Fruit fly (Drosophila melanogaster) whole organism, embryonic: Measurements from ENCODE around the gene Acp63F.

Experiments used
- BtbVII ChIP-seq: fragments of 200-800 bp; sonication (Bioruptor generic); optimal IDR thresholded peaks from 3 replicates; lab custom pipeline; 2017; ENCODE audit warnings: missing biosample characterization, mild to moderate bottlenecking, missing genetic modification characterization
- CG10979 ChIP-seq: fragments of 200-800 bp; sonication (Bioruptor generic); optimal IDR thresholded peaks from 2 replicates; lab custom pipeline; 2018; ENCODE audit warnings: missing biosample characterization, mild to moderate bottlenecking, missing genetic modification characterization, moderate library complexity
- CG12155 ChIP-seq: fragments of 200-800 bp; sonication (Bioruptor generic); optimal IDR thresholded peaks from 3 replicates; lab custom pipeline; 2016; ENCODE audit warnings: missing biosample characterization, missing genetic modification characterization
- CG14667 ChIP-seq: fragments of 200-800 bp; sonication (Bioruptor generic); IDR thresholded peaks from 2 replicates; pipeline ENCODE4 v1.3.6; 2022; ENCODE audit warnings: missing biosample characterization, missing genetic modification characterization
- CG1529 ChIP-seq: fragments of 200-800 bp; sonication (Bioruptor generic); optimal IDR thresholded peaks from 3 replicates; lab custom pipeline; 2018; ENCODE audit warnings: missing biosample characterization, missing genetic modification characterization
- CG15514 ChIP-seq: fragments of 200-800 bp; sonication (Bioruptor generic); optimal IDR thresholded peaks from 3 replicates; lab custom pipeline; 2017; ENCODE audit warnings: missing biosample characterization, missing genetic modification characterization, mild to moderate bottlenecking, moderate library complexity, missing genetic modification reagents
- CG15601 ChIP-seq: fragments of 200-800 bp; sonication (Bioruptor generic); optimal IDR thresholded peaks from 3 replicates; lab custom pipeline; 2019; ENCODE audit warnings: missing biosample characterization, mild to moderate bottlenecking, missing genetic modification characterization, moderate library complexity
- CG15696 ChIP-seq: fragments of 200-800 bp; sonication (Bioruptor generic); optimal IDR thresholded peaks from 2 replicates; lab custom pipeline; 2019; ENCODE audit warnings: missing biosample characterization, mild to moderate bottlenecking, missing genetic modification characterization, moderate library complexity
- CG1603 ChIP-seq: fragments of 200-800 bp; sonication (Bioruptor generic); optimal IDR thresholded peaks from 2 replicates; lab custom pipeline; 2019; ENCODE audit warnings: missing biosample characterization, mild to moderate bottlenecking, missing genetic modification characterization, moderate library complexity
- CG16815 ChIP-seq: fragments of 200-800 bp; sonication (Bioruptor generic); optimal IDR thresholded peaks from 3 replicates; lab custom pipeline; 2017; ENCODE audit warnings: missing biosample characterization, mild to moderate bottlenecking, missing genetic modification characterization
- CG18262 ChIP-seq: fragments of 200-800 bp; optimal IDR thresholded peaks from 3 replicates; lab custom pipeline; 2019; ENCODE audit warnings: missing biosample characterization, mild to moderate bottlenecking, missing genetic modification characterization, moderate library complexity
- CG18764 ChIP-seq: fragments of 200-800 bp; sonication (Bioruptor generic); optimal IDR thresholded peaks from 3 replicates; lab custom pipeline; 2016; ENCODE audit warnings: missing biosample characterization, missing genetic modification characterization
- CG2120 ChIP-seq: fragments of 200-800 bp; sonication (Bioruptor generic); optimal IDR thresholded peaks from 3 replicates; lab custom pipeline; 2016; ENCODE audit warnings: missing biosample characterization, missing genetic modification characterization
- CG30431 ChIP-seq: fragments of 200-800 bp; sonication (Bioruptor generic); optimal IDR thresholded peaks from 2 replicates; lab custom pipeline; 2017; ENCODE audit warnings: missing biosample characterization, missing genetic modification characterization
- CG4360 ChIP-seq: fragments of 200-800 bp; sonication (Bioruptor generic); IDR thresholded peaks from 2 replicates; pipeline ENCODE4 v1.3.6; 2022; ENCODE audit warnings: missing biosample characterization, missing genetic modification characterization
- CG6272 ChIP-seq: fragments of 200-800 bp; sonication (Bioruptor generic); IDR thresholded peaks from 2 replicates; pipeline ENCODE4 v1.3.6; 2022; ENCODE audit warnings: missing biosample characterization, missing genetic modification characterization
- CG6689 ChIP-seq: fragments of 200-800 bp; sonication (Bioruptor generic); IDR thresholded peaks from 2 replicates; pipeline ENCODE4 v1.3.6; 2022; ENCODE audit warnings: missing biosample characterization, missing genetic modification characterization
- CG9609 ChIP-seq: fragments of 200-800 bp; sonication (Bioruptor generic); optimal IDR thresholded peaks from 3 replicates; lab custom pipeline; 2016; ENCODE audit warnings: missing biosample characterization, missing genetic modification characterization
- CG9727 ChIP-seq: fragments of 200-800 bp; sonication (Bioruptor generic); optimal IDR thresholded peaks from 3 replicates; lab custom pipeline; 2017; ENCODE audit warnings: missing biosample characterization, mild to moderate bottlenecking, missing genetic modification characterization
- D ChIP-seq, 2 experiments: fragments of 200-800 bp in 1 of 2; fragments of >200 bp in 1 of 2; sonication (Bioruptor generic) in 1 of 2; optimal IDR thresholded peaks; 2 replicates in 1 of 2; 3 replicates in 1 of 2; lab custom pipeline; 2017; ENCODE audit warnings: mild to moderate bottlenecking in 1 of 2, missing biosample characterization in 1 of 2, missing genetic modification characterization in 1 of 2, missing genetic modification reagents in 1 of 2
- Elba2 ChIP-seq: fragments of 200-800 bp; sonication (Bioruptor generic); optimal IDR thresholded peaks from 3 replicates; lab custom pipeline; 2016; ENCODE audit warnings: missing biosample characterization, missing genetic modification characterization
- Med ChIP-seq: fragments of 200-800 bp; sonication (Bioruptor generic); peaks from one replicate; lab custom pipeline; 2016; ENCODE audit warnings: missing biosample characterization, missing genetic modification characterization, mild to moderate bottlenecking, inconsistent platforms, moderate library complexity
- Ptx1 ChIP-seq: fragments of 200-800 bp; sonication (Bioruptor generic); IDR thresholded peaks from 2 replicates; pipeline ENCODE4 v1.3.6; 2022; ENCODE audit warnings: missing biosample characterization, missing genetic modification characterization
- Scr ChIP-seq: fragments of 200-800 bp; sonication (Bioruptor generic); IDR thresholded peaks from 2 replicates; pipeline ENCODE4 v1.3.6; 2022; ENCODE audit warnings: missing biosample characterization, missing genetic modification characterization; ENCODE audit not compliant: partially characterized antibody
- Sox100B ChIP-seq: fragments of 200-800 bp; sonication (Bioruptor generic); optimal IDR thresholded peaks from 3 replicates; lab custom pipeline; 2018; ENCODE audit warnings: missing biosample characterization, mild to moderate bottlenecking, missing genetic modification characterization
- Taf1 ChIP-seq: fragments of 200-800 bp; sonication (Bioruptor generic); IDR thresholded peaks from 2 replicates; pipeline ENCODE4 v1.3.6; 2022; ENCODE audit warnings: missing biosample characterization, missing genetic modification characterization
- aop ChIP-seq: fragments of 200-800 bp; sonication (Bioruptor generic); IDR thresholded peaks from 2 replicates; pipeline ENCODE4 v1.3.6; 2022; ENCODE audit warnings: missing biosample characterization, missing genetic modification characterization
- bcd ChIP-seq: fragments of 200-800 bp; sonication (Bioruptor generic); optimal IDR thresholded peaks from 2 replicates; lab custom pipeline; 2017; ENCODE audit warnings: missing biosample characterization, mild to moderate bottlenecking, missing genetic modification characterization
- bsh ChIP-seq, 2 experiments: fragments of 200-800 bp; sonication (Bioruptor generic); optimal IDR thresholded peaks; 2 replicates each; lab custom pipeline; 2017 to 2018; ENCODE audit warnings: mild to moderate bottlenecking in 2 of 2, missing biosample characterization in 2 of 2, missing genetic modification characterization in 2 of 2, moderate library complexity in 1 of 2
- chif ChIP-seq, 2 experiments: fragments of 200-800 bp; sonication (Bioruptor generic); optimal IDR thresholded peaks; 3 replicates each; lab custom pipeline; 2016; ENCODE audit warnings: missing biosample characterization in 2 of 2, missing genetic modification characterization in 2 of 2
- dmrt11E ChIP-seq: fragments of 200-800 bp; sonication (Bioruptor generic); optimal IDR thresholded peaks from 3 replicates; lab custom pipeline; 2018; ENCODE audit warnings: missing biosample characterization, mild to moderate bottlenecking, missing genetic modification characterization, moderate library complexity
- fu2 ChIP-seq: fragments of 200-800 bp; sonication (Bioruptor generic); optimal IDR thresholded peaks from 2 replicates; lab custom pipeline; 2016; ENCODE audit warnings: missing biosample characterization, missing genetic modification characterization
- gsb-n ChIP-seq: fragments of 200-800 bp; sonication (Bioruptor generic); optimal IDR thresholded peaks from 3 replicates; lab custom pipeline; 2018; ENCODE audit warnings: missing biosample characterization, mild to moderate bottlenecking, missing genetic modification characterization
- h ChIP-seq: fragments of >200 bp; optimal IDR thresholded peaks from 2 replicates; lab custom pipeline; 2017
- her ChIP-seq: fragments of 200-800 bp; sonication (Bioruptor generic); optimal IDR thresholded peaks from 2 replicates; lab custom pipeline; 2016; ENCODE audit warnings: missing biosample characterization, missing genetic modification characterization
- kni ChIP-seq: fragments of 200-800 bp; sonication (Bioruptor generic); optimal IDR thresholded peaks from 3 replicates; lab custom pipeline; 2017; ENCODE audit warnings: mild to moderate bottlenecking, missing biosample characterization, missing genetic modification reagents, missing genetic modification characterization
- knrl ChIP-seq: fragments of 200-800 bp; sonication (Bioruptor generic); IDR thresholded peaks from 3 replicates; pipeline ENCODE4 v1.3.6; 2022; ENCODE audit warnings: missing biosample characterization, missing genetic modification characterization; ENCODE audit not compliant: partially characterized antibody
- pnt ChIP-seq: fragments of 200-800 bp; sonication (Bioruptor generic); optimal IDR thresholded peaks from 3 replicates; lab custom pipeline; 2016; ENCODE audit warnings: missing biosample characterization, missing genetic modification characterization
- prd ChIP-seq, 3 experiments: fragments of >200 bp in 2 of 3; fragments of 200-800 bp in 1 of 3; sonication (Bioruptor generic) in 1 of 3; optimal IDR thresholded peaks in 2 of 3; IDR thresholded peaks in 1 of 3; 2 replicates in 2 of 3; 3 replicates in 1 of 3; pipeline versions ENCODE4 v1.3.6 to Lab custom; 2017 to 2022; ENCODE audit warnings: missing biosample characterization in 1 of 3, missing genetic modification characterization in 1 of 3
- ranshi ChIP-seq: fragments of 200-800 bp; sonication (Bioruptor generic); IDR thresholded peaks from 2 replicates; pipeline ENCODE4 v1.3.6; 2022; ENCODE audit warnings: missing biosample characterization, missing genetic modification characterization
- run ChIP-seq: fragments of 200-800 bp; sonication (Bioruptor generic); optimal IDR thresholded peaks from 3 replicates; lab custom pipeline; 2018; ENCODE audit warnings: missing biosample characterization, mild to moderate bottlenecking, missing genetic modification characterization
- so ChIP-seq: fragments of 200-800 bp; sonication (Bioruptor generic); IDR thresholded peaks from 3 replicates; pipeline ENCODE4 v1.3.6; 2022; ENCODE audit warnings: missing biosample characterization, missing genetic modification characterization
- ssp ChIP-seq: fragments of 200-800 bp; sonication (Bioruptor generic); IDR thresholded peaks from 2 replicates; pipeline ENCODE4 v1.3.6; 2022; ENCODE audit warnings: missing biosample characterization, missing genetic modification characterization
- tin ChIP-seq: fragments of 200-800 bp; sonication (Bioruptor generic); optimal IDR thresholded peaks from 3 replicates; lab custom pipeline; 2016; ENCODE audit warnings: missing biosample characterization, missing genetic modification characterization
- toy ChIP-seq: fragments of 200-800 bp; sonication (Bioruptor generic); IDR thresholded peaks from 2 replicates; pipeline ENCODE4 v1.3.6; 2022; ENCODE audit warnings: missing biosample characterization, missing genetic modification characterization
- trem ChIP-seq: fragments of 200-800 bp; optimal IDR thresholded peaks from 3 replicates; lab custom pipeline; 2019; ENCODE audit warnings: missing biosample characterization, mild to moderate bottlenecking, missing genetic modification characterization, moderate library complexity
- trh ChIP-seq: fragments of 200-800 bp; sonication (Bioruptor generic); optimal IDR thresholded peaks from 2 replicates; lab custom pipeline; 2016; ENCODE audit warnings: missing biosample characterization, missing genetic modification characterization
- twi ChIP-seq: fragments of 200-800 bp; optimal IDR thresholded peaks from 2 replicates; lab custom pipeline; 2019; ENCODE audit warnings: missing biosample characterization, mild to moderate bottlenecking, missing genetic modification characterization, moderate library complexity
- tx ChIP-seq: fragments of 200-800 bp; sonication (Bioruptor generic); optimal IDR thresholded peaks from 2 replicates; lab custom pipeline; 2016; ENCODE audit warnings: missing biosample characterization, missing genetic modification characterization
- vvl ChIP-seq: fragments of 200-800 bp; sonication (Bioruptor generic); IDR thresholded peaks from 2 replicates; pipeline ENCODE4 v1.3.6; 2022; ENCODE audit warnings: missing biosample characterization, missing genetic modification characterization

Acp63F gene

dm6 chr3L:3851847-3852246 lies 35.7 kb upstream of the Acp63F start (continued):
- no peak for TF ChIP-seq tx (GFP tag; lab: Kevin White, UChicago)
- peak; percentile 70 for TF ChIP-seq CG1603 (tag; lab: Kevin White, UChicago)
- TF ChIP-seq CG14667 (GFP tag; lab: Robert Waterston, UW) = peak; percentile 33; the same call in 1 of the 2 replicates
- TF ChIP-seq pnt (GFP tag; lab: Kevin White, UChicago) = peak; percentile 20
- peak in 1 of 2 experiments; percentile 76 for TF ChIP-seq bsh (GFP tag; optimal IDR thresholded peaks at IDR 0.05; lab: Kevin White, UChicago)
- peak; percentile 43 for TF ChIP-seq CG15601
- peak; percentile 9 for TF ChIP-seq trem (tag; lab: Kevin White, UChicago)
- no peak for TF ChIP-seq fu2 (GFP tag; lab: Kevin White, UChicago)
- TF ChIP-seq CG6272 (GFP tag; lab: Robert Waterston, UW) = no peak
- TF ChIP-seq CG18764 (GFP tag; lab: Kevin White, UChicago) = no peak
- TF ChIP-seq CG4360 (GFP tag; lab: Robert Waterston, UW) = no peak
- peak; percentile 64 for TF ChIP-seq CG10979
- TF ChIP-seq chif (GFP tag; optimal IDR thresholded peaks at IDR 0.05; lab: Kevin White, UChicago) = peak in 1 of 2 experiments; percentile 45
- no peak for TF ChIP-seq Scr
- TF ChIP-seq so = 0 out of 3 replicates have a peak, but pooled peaks have one; percentile 14
- TF ChIP-seq CG9609 (GFP tag; lab: Kevin White, UChicago) = no peak
- TF ChIP-seq ssp (GFP tag; lab: Robert Waterston, UW) = peak; percentile 39
- TF ChIP-seq trh (GFP tag; lab: Kevin White, UChicago) = no peak
- peak; percentile 62 for TF ChIP-seq dmrt11E (tag; lab: Kevin White, UChicago)
- TF ChIP-seq CG18262 (tag; lab: Kevin White, UChicago) = peak; percentile 68
- no peak for TF ChIP-seq Taf1 (GFP tag; lab: Robert Waterston, UW)
- TF ChIP-seq Med (GFP tag; lab: Kevin White, UChicago) = peak; percentile 87
- no peak for TF ChIP-seq run
- TF ChIP-seq CG30431 = peak; percentile 0
- peak; percentile 42; the same call in 1 of the 2 replicates for TF ChIP-seq toy (GFP tag; lab: Robert Waterston, UW)
- TF ChIP-seq ranshi = no peak
- TF ChIP-seq vvl (GFP tag; lab: Robert Waterston, UW) = peak; percentile 59
- TF ChIP-seq CG15514 (GFP tag; lab: Kevin White, UChicago) = no peak
- TF ChIP-seq Sox100B (GFP tag; lab: Kevin White, UChicago) = peak; percentile 7
- TF ChIP-seq twi (tag; lab: Kevin White, UChicago) = peak; percentile 9
- TF ChIP-seq kni = no peak
- no peak for TF ChIP-seq BtbVII
- 0 out of 2 replicates have a peak, but pooled peaks have one; percentile 27 for TF ChIP-seq Ptx1 (GFP tag; lab: Robert Waterston, UW)
- TF ChIP-seq CG15696 (tag; lab: Kevin White, UChicago) = no peak
- peak; percentile 41 for TF ChIP-seq CG9727 (GFP tag; lab: Kevin White, UChicago)
- no peak for TF ChIP-seq aop (GFP tag; lab: Robert Waterston, UW)
- TF ChIP-seq her = no peak
- no peak for TF ChIP-seq prd (optimal IDR thresholded peaks at IDR 0.05; lab: Kevin White, UChicago)
- peak; percentile 34; the same call in 1 of the 3 replicates for TF ChIP-seq prd (GFP tag; IDR thresholded peaks at IDR 0.05; lab: Robert Waterston, UW)
- peak; percentile 21 for TF ChIP-seq bcd (GFP tag; lab: Kevin White, UChicago)
- TF ChIP-seq Elba2 = no peak
- TF ChIP-seq h (lab: Kevin White, UChicago) = no peak
- no peak for TF ChIP-seq D (optimal IDR thresholded peaks at IDR 0.05; lab: Kevin White, UChicago)
- peak; percentile 46 for TF ChIP-seq D (GFP tag; optimal IDR thresholded peaks at IDR 0.05; lab: Kevin White, UChicago)
- TF ChIP-seq CG16815 = peak; percentile 6
- peak; percentile 48 for TF ChIP-seq gsb-n (tag; lab: Kevin White, UChicago)
- TF ChIP-seq CG6689 (GFP tag; lab: Robert Waterston, UW) = peak; percentile 24; the same call in 1 of the 2 replicates
- peak; percentile 51 for TF ChIP-seq tin
- peak; percentile 43 for TF ChIP-seq CG2120 (GFP tag; lab: Kevin White, UChicago)
- TF ChIP-seq knrl (GFP tag; lab: Robert Waterston, UW) = no peak
- TF ChIP-seq CG12155 (GFP tag; lab: Kevin White, UChicago) = no peak
- TF ChIP-seq CG1529 (GFP tag; lab: Kevin White, UChicago) = peak; percentile 16
